Worm (Caenorhabditis elegans) whole organism, L4/young adult: ENCODE measurements around the gene ttll-11.

Experiments used
- W03F9.2 ChIP-seq: fragments of 150-350 bp; optimal IDR thresholded peaks from 2 replicates; lab custom pipeline; 2014; ENCODE audit warnings: missing biosample characterization, missing genetic modification characterization
- him-1 ChIP-seq: sonication (generic microtip); optimal IDR thresholded peaks from 2 replicates; lab custom pipeline; 2016; ENCODE audit warnings: missing genotype, missing genetic modification reagents, missing genetic modification characterization, missing compliant biosample characterization

ce11 chrIV:8708046-8708445, 10.5 kb downstream of the ttll-11 start:
- TF ChIP-seq W03F9.2 (no peak), him-1 (tag; lab: Kevin White, UChicago) (no peak)
